Worm (Caenorhabditis elegans) whole organism, L3 larva: ENCODE data around the gene T10F2.5.

Experiments
- R02D3.7 ChIP-seq: fragments of 150-350 bp; optimal IDR thresholded peaks from 2 replicates; lab custom pipeline; 2014; ENCODE audit warnings: missing biosample characterization, missing genetic modification characterization
- ama-1 ChIP-seq: fragments of 150-350 bp; optimal IDR thresholded peaks from 2 replicates; lab custom pipeline; 2018
- lin-15B ChIP-seq: fragments of 150-350 bp; optimal IDR thresholded peaks from 2 replicates; lab custom pipeline; 2014; ENCODE audit warnings: missing biosample characterization, missing genetic modification characterization
- mdl-1 ChIP-seq: fragments of 150-350 bp; optimal IDR thresholded peaks from 2 replicates; lab custom pipeline; 2014; ENCODE audit warnings: missing biosample characterization, missing genetic modification characterization
- nfya-1 ChIP-seq: sonication (generic microtip); optimal IDR thresholded peaks from 2 replicates; lab custom pipeline; 2017; ENCODE audit warnings: missing genetic modification characterization, mild to moderate bottlenecking, missing compliant biosample characterization, antibody characterized with exemption, moderate library complexity; ENCODE audit not compliant: insufficient read depth
- nhr-77 ChIP-seq: fragments of 150-350 bp; optimal IDR thresholded peaks from 2 replicates; lab custom pipeline; 2014; ENCODE audit warnings: missing biosample characterization, missing genetic modification characterization
- pha-4 ChIP-seq: fragments of 150-350 bp; optimal IDR thresholded peaks from 2 replicates; lab custom pipeline; 2014; ENCODE audit warnings: missing biosample characterization, missing genetic modification reagents, missing genetic modification characterization
- sea-2 ChIP-seq: fragments of 150-350 bp; sonication (generic microtip); optimal IDR thresholded peaks from 4 replicates; lab custom pipeline; 2014; ENCODE audit warnings: missing biosample characterization, missing genetic modification reagents, missing genetic modification characterization
- snpc-4 ChIP-seq: fragments of 150-350 bp; optimal IDR thresholded peaks from 2 replicates; lab custom pipeline; 2014; ENCODE audit warnings: missing biosample characterization, missing genetic modification characterization

- no peak for TF ChIP-seq sea-2 (GFP tag; lab: Kevin White, UChicago)
- TF ChIP-seq nhr-77 (tag; lab: Kevin White, UChicago), result no peak
- no peak for TF ChIP-seq pha-4 (tag; lab: Kevin White, UChicago)
- TF ChIP-seq nfya-1 (tag; lab: Kevin White, UChicago), result no peak
- TF ChIP-seq mdl-1 (tag; lab: Kevin White, UChicago), result no peak
- no peak for TF ChIP-seq lin-15B (tag; lab: Kevin White, UChicago)
- no peak for TF ChIP-seq R02D3.7 (tag; lab: Kevin White, UChicago)
- no peak for TF ChIP-seq snpc-4 (tag; lab: Kevin White, UChicago)
- no peak for TF ChIP-seq ama-1 (lab: Kevin White, UChicago)
Measured at ce11 chrIII:5143520-5143919, 15.9 kb downstream of the T10F2.5 start.
